Worm (Caenorhabditis elegans) whole organism, late embryonic: ENCODE results near the gene K08H2.2.

Source experiments
- C08G9.2 ChIP-seq: sonication (generic microtip); optimal IDR thresholded peaks from 2 replicates; lab custom pipeline; 2016; ENCODE audit warnings: mild to moderate bottlenecking, missing genetic modification characterization, moderate library complexity, missing compliant biosample characterization
- C38D4.7 ChIP-seq: fragments of 200-800 bp; sonication (Bioruptor generic); optimal IDR thresholded peaks from 2 replicates; lab custom pipeline; 2018; ENCODE audit warnings: mild to moderate bottlenecking, missing genetic modification characterization, moderate library complexity, missing compliant biosample characterization
- T23F11.4 ChIP-seq: fragments of 200-800 bp; sonication (Bioruptor generic); optimal IDR thresholded peaks from 2 replicates; lab custom pipeline; 2018; ENCODE audit warnings: mild to moderate bottlenecking, missing genetic modification characterization, missing compliant biosample characterization
- ceh-18 ChIP-seq: sonication (generic microtip); optimal IDR thresholded peaks from 2 replicates; lab custom pipeline; 2016; ENCODE audit warnings: missing genetic modification characterization, missing compliant biosample characterization
- ceh-19 ChIP-seq: fragments of 200-800 bp; sonication (Bioruptor generic); optimal IDR thresholded peaks from 2 replicates; lab custom pipeline; 2018; ENCODE audit warnings: mild to moderate bottlenecking, missing genetic modification characterization, missing compliant biosample characterization
- ceh-2 ChIP-seq: sonication (generic microtip); optimal IDR thresholded peaks from 2 replicates; lab custom pipeline; 2016; ENCODE audit warnings: missing genotype, missing genetic modification characterization, missing compliant biosample characterization
- ceh-22 ChIP-seq: sonication (generic microtip); optimal IDR thresholded peaks from 2 replicates; lab custom pipeline; 2017; ENCODE audit warnings: missing biosample characterization, missing genetic modification characterization
- ceh-31 ChIP-seq: sonication (generic microtip); optimal IDR thresholded peaks from 2 replicates; lab custom pipeline; 2016; ENCODE audit warnings: missing genetic modification characterization, missing compliant biosample characterization
- ceh-34 ChIP-seq: sonication (generic microtip); optimal IDR thresholded peaks from 2 replicates; lab custom pipeline; 2016; ENCODE audit warnings: mild to moderate bottlenecking, missing genetic modification characterization, missing compliant biosample characterization
- ceh-48 ChIP-seq: sonication (generic microtip); optimal IDR thresholded peaks from 2 replicates; lab custom pipeline; 2016; ENCODE audit warnings: missing genetic modification characterization, inconsistent platforms, missing compliant biosample characterization
- ceh-6 ChIP-seq: fragments of 200-800 bp; sonication (Bioruptor generic); optimal IDR thresholded peaks from 2 replicates; lab custom pipeline; 2018; ENCODE audit warnings: mild to moderate bottlenecking, missing genetic modification characterization, missing compliant biosample characterization
- dve-1 ChIP-seq: sonication (generic microtip); optimal IDR thresholded peaks from 2 replicates; lab custom pipeline; 2017; ENCODE audit warnings: antibody characterized with exemption, mild to moderate bottlenecking, missing genetic modification characterization, missing compliant biosample characterization
- elt-2 ChIP-seq: sonication (generic microtip); optimal IDR thresholded peaks from 2 replicates; lab custom pipeline; 2016; ENCODE audit warnings: missing genetic modification reagents, missing genetic modification characterization, missing compliant biosample characterization
- elt-4 ChIP-seq: sonication (generic microtip); optimal IDR thresholded peaks from 2 replicates; lab custom pipeline; 2016; ENCODE audit warnings: missing genetic modification characterization, missing compliant biosample characterization
- eyg-1 ChIP-seq: sonication (generic microtip); optimal IDR thresholded peaks from 2 replicates; lab custom pipeline; 2016; ENCODE audit warnings: missing genotype, missing genetic modification characterization, missing compliant biosample characterization
- fax-1 ChIP-seq: sonication (generic microtip); optimal IDR thresholded peaks from 2 replicates; lab custom pipeline; 2016; ENCODE audit warnings: missing genotype, missing genetic modification characterization, missing compliant biosample characterization
- fkh-10 ChIP-seq: fragments of 150-350 bp; optimal IDR thresholded peaks from 2 replicates; lab custom pipeline; 2014; ENCODE audit warnings: missing biosample characterization, missing genetic modification reagents, missing genetic modification characterization
- fkh-6 ChIP-seq: sonication (generic microtip); optimal IDR thresholded peaks from 2 replicates; lab custom pipeline; 2016; ENCODE audit warnings: missing genetic modification characterization, missing compliant biosample characterization
- gmeb-2 ChIP-seq: sonication (generic microtip); optimal IDR thresholded peaks from 2 replicates; lab custom pipeline; 2016; ENCODE audit warnings: missing genetic modification characterization, inconsistent platforms, missing compliant biosample characterization
- hlh-30 ChIP-seq: sonication (generic microtip); optimal IDR thresholded peaks from 2 replicates; lab custom pipeline; 2017; ENCODE audit warnings: antibody characterized with exemption, missing genetic modification characterization, missing compliant biosample characterization; ENCODE audit not compliant: insufficient read depth
- hlh-6 ChIP-seq: sonication (generic microtip); optimal IDR thresholded peaks from 2 replicates; lab custom pipeline; 2016; ENCODE audit warnings: missing genotype, missing genetic modification characterization, missing compliant biosample characterization
- hlh-8 ChIP-seq: sonication (generic microtip); optimal IDR thresholded peaks from 2 replicates; lab custom pipeline; 2016; ENCODE audit warnings: missing genotype, missing genetic modification characterization, missing compliant biosample characterization
- lim-6 ChIP-seq: sonication (generic microtip); optimal IDR thresholded peaks from 2 replicates; lab custom pipeline; 2016; ENCODE audit warnings: missing genetic modification characterization, missing compliant biosample characterization
- lin-11 ChIP-seq: fragments of 200-800 bp; sonication (Bioruptor generic); optimal IDR thresholded peaks from 2 replicates; lab custom pipeline; 2018; ENCODE audit warnings: mild to moderate bottlenecking, missing genetic modification characterization, missing compliant biosample characterization
- mec-3 ChIP-seq: sonication (generic microtip); optimal IDR thresholded peaks from 2 replicates; lab custom pipeline; 2016; ENCODE audit warnings: borderline replicate concordance, missing genetic modification characterization, missing compliant biosample characterization
- nfya-1 ChIP-seq: sonication (generic microtip); optimal IDR thresholded peaks from 2 replicates; lab custom pipeline; 2017; ENCODE audit warnings: missing genetic modification characterization, mild to moderate bottlenecking, missing compliant biosample characterization, antibody characterized with exemption, moderate library complexity
- nhr-11 ChIP-seq: fragments of 150-350 bp; optimal IDR thresholded peaks from 2 replicates; lab custom pipeline; 2014; ENCODE audit warnings: missing biosample characterization, missing genetic modification characterization
- nhr-232 ChIP-seq: sonication (generic microtip); optimal IDR thresholded peaks from 2 replicates; lab custom pipeline; 2016; ENCODE audit warnings: missing genetic modification characterization, missing compliant biosample characterization
- npax-4 ChIP-seq: sonication (generic microtip); optimal IDR thresholded peaks from 2 replicates; lab custom pipeline; 2016; ENCODE audit warnings: missing genetic modification characterization, missing compliant biosample characterization
- odd-2 ChIP-seq: sonication (generic microtip); optimal IDR thresholded peaks from 2 replicates; lab custom pipeline; 2017; ENCODE audit warnings: antibody characterized with exemption, mild to moderate bottlenecking, missing genetic modification characterization, missing compliant biosample characterization
- pag-3 ChIP-seq: sonication (generic microtip); optimal IDR thresholded peaks from 2 replicates; lab custom pipeline; 2016; ENCODE audit warnings: missing compliant biosample characterization, missing genetic modification characterization, borderline replicate concordance
- pat-9 ChIP-seq: fragments of 200-800 bp; sonication (Bioruptor generic); optimal IDR thresholded peaks from 2 replicates; lab custom pipeline; 2018; ENCODE audit warnings: mild to moderate bottlenecking, missing genetic modification characterization, moderate library complexity, missing compliant biosample characterization
- pha-2 ChIP-seq: sonication (generic microtip); optimal IDR thresholded peaks from 2 replicates; lab custom pipeline; 2017; ENCODE audit warnings: mild to moderate bottlenecking, missing genetic modification characterization, missing compliant biosample characterization
- pros-1 ChIP-seq: fragments of 150-350 bp; optimal IDR thresholded peaks from 2 replicates; lab custom pipeline; 2014; ENCODE audit warnings: missing biosample characterization, missing genetic modification reagents, missing genetic modification characterization
- sdc-2 ChIP-seq: sonication (generic microtip); optimal IDR thresholded peaks from 2 replicates; lab custom pipeline; 2016; ENCODE audit warnings: missing genotype, missing genetic modification characterization, missing compliant biosample characterization
- sox-2 ChIP-seq: fragments of 200-800 bp; sonication (Bioruptor generic); IDR thresholded peaks from 2 replicates; pipeline ENCODE4 v1.3.6; 2022; ENCODE audit warnings: missing genetic modification reagents, missing genetic modification characterization, missing compliant biosample characterization
- sox-4 ChIP-seq: sonication (generic microtip); optimal IDR thresholded peaks from 2 replicates; lab custom pipeline; 2017; ENCODE audit warnings: mild to moderate bottlenecking, missing genetic modification characterization, inconsistent platforms, missing compliant biosample characterization
- syd-9 ChIP-seq: sonication (generic microtip); optimal IDR thresholded peaks from 2 replicates; lab custom pipeline; 2016; ENCODE audit warnings: mild to moderate bottlenecking, missing genetic modification characterization, moderate library complexity, missing compliant biosample characterization
- tbx-2 ChIP-seq: sonication (generic microtip); optimal IDR thresholded peaks from 2 replicates; lab custom pipeline; 2016; ENCODE audit warnings: missing genetic modification characterization, missing compliant biosample characterization
- tbx-7 ChIP-seq: sonication (generic microtip); optimal IDR thresholded peaks from 2 replicates; lab custom pipeline; 2016; ENCODE audit warnings: missing genotype, missing genetic modification characterization, missing compliant biosample characterization
- unc-42 ChIP-seq: sonication (generic microtip); optimal IDR thresholded peaks from 2 replicates; lab custom pipeline; 2016; ENCODE audit warnings: missing genotype, missing genetic modification characterization, missing compliant biosample characterization
- unc-55 ChIP-seq: sonication (generic microtip); optimal IDR thresholded peaks from 2 replicates; lab custom pipeline; 2017; ENCODE audit warnings: missing biosample characterization, missing genetic modification reagents, missing genetic modification characterization
- unc-86 ChIP-seq: sonication (generic microtip); optimal IDR thresholded peaks from 2 replicates; lab custom pipeline; 2016; ENCODE audit warnings: missing genetic modification characterization, missing compliant biosample characterization
- zip-5 ChIP-seq: sonication (generic microtip); optimal IDR thresholded peaks from 2 replicates; lab custom pipeline; 2016; ENCODE audit warnings: missing genetic modification characterization, missing compliant biosample characterization

The K08H2.2 gene

DNA sequence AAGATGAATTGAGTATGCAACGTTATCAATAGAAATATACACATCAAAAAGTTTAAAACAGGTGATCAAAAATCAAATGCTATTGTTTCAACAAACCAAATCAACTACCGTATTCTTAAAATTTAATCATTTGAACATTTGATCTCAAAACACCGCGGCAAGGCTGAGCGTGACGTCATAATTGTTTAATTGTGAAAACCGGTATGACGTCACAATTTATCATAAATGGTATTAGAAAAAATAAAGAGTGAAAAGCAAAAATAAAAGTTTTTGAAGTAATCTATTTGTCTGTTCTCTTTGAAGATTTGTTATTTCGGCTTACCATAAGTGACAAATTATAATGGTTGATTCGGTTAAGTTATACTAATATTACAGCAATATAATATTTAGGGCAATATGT lies 7.0 kb downstream of the K08H2.2 start:
- TF ChIP-seq nhr-232 (no peak), fax-1 (tag; lab: Kevin White, UChicago) (no peak), pha-2 (tag; lab: Kevin White, UChicago) (no peak), nhr-11 (tag; lab: Kevin White, UChicago) (no peak), hlh-6 (no peak), mec-3 (tag; lab: Kevin White, UChicago) (no peak), tbx-2 (tag; lab: Kevin White, UChicago) (no peak), ceh-34 (no peak), lim-6 (tag; lab: Kevin White, UChicago) (no peak), tbx-7 (tag; lab: Kevin White, UChicago) (no peak), pros-1 (tag; lab: Kevin White, UChicago) (no peak), unc-42 (tag; lab: Kevin White, UChicago) (no peak), C38D4.7 (no peak), fkh-6 (tag; lab: Kevin White, UChicago) (no peak), ceh-18 (tag; lab: Kevin White, UChicago) (no peak), sox-4 (tag; lab: Kevin White, UChicago) (no peak)

DNA sequence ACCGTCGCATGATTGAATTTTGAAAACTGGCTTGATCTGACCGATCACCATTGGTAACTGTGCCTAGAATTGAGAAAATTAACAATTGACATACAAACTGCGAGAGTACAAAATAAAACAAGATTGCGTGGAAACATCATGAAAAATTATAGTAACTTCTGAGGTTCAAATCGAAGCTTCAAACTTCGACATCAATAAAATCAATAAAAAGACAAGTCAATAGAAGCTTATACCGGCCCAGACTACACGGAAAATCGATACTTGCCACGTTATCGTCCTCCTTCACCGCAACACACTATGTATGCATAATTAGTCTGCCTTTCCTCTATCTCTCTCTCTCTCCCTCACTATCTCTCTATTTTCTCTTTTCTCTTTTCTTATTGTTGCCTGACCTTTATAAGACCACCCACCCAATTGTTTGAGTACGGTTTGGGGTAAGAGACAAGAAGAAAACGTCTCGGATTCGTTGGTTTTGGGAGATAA lies 8.1 kb downstream of the K08H2.2 start, which contains the start of gene skr-21:
Gene skr-21 (minus strand): TSS at position 51 of the 483 bp plus-strand sequence.
- TF ChIP-seq gmeb-2 (tag; lab: Kevin White, UChicago) (no peak), elt-4 (tag; lab: Kevin White, UChicago) (no peak), ceh-22 (tag; lab: Kevin White, UChicago) (no peak), elt-2 (tag; lab: Kevin White, UChicago) (peak; percentile 35), fkh-6 (tag; lab: Kevin White, UChicago) (no peak), unc-86 (no peak), pha-2 (tag; lab: Kevin White, UChicago) (no peak), T23F11.4 (GFP tag; lab: Kevin White, UChicago) (no peak), nfya-1 (tag; lab: Kevin White, UChicago) (peak; percentile 45), tbx-2 (tag; lab: Kevin White, UChicago) (peak; percentile 40), ceh-6 (GFP tag; lab: Kevin White, UChicago) (no peak), ceh-31 (tag; lab: Kevin White, UChicago) (peak; percentile 9), ceh-2 (tag; lab: Kevin White, UChicago) (no peak), sox-2 (GFP tag; lab: Robert Waterston, UW) (peak; percentile 45), pros-1 (tag; lab: Kevin White, UChicago) (no peak), fkh-10 (GFP tag; lab: Kevin White, UChicago) (no peak), pat-9 (no peak), ceh-48 (peak; percentile 73), hlh-8 (no peak)

DNA sequence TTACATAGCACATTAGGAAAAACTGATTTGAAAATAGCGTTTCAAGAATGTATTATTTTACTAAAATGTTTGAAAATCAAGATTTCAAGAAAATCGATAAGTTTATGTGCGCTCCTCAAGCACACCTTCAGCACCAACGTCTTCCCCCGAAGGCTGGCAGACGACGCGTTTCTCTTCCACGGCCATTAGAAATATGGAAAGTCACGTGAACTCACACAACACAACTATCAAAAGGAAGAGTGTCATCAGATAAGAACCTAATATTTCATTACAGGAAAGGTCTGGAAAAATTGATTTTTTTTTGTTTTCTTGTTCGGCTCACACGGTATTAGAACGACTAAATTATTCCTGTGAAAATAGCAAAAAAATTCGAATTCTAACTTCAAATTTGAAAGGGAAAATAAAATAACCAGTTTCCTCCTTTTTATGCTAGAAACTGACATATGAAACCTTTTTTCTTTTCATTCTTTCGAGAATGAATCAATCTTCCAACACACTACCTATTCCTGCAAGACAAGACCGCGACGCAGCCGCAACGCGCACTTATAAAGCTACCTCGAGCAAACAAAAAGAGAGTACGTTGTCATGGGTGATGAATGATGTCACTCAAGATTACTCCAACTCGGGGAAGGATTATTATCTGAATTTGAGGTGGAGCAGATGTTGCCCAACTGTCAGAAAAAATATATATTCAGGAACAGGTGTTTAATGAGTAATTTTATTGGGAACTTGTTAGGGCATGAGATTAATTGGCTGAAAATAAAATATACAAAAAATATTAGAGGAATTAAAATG lies 9.5 kb downstream of the K08H2.2 start:
- no peak for TF ChIP-seq nhr-11 (tag; lab: Kevin White, UChicago)
- no peak for TF ChIP-seq dve-1 (tag; lab: Kevin White, UChicago)
- no peak for TF ChIP-seq unc-55
- peak; percentile 36 for TF ChIP-seq ceh-2 (tag; lab: Kevin White, UChicago)
- TF ChIP-seq zip-5 (tag; lab: Kevin White, UChicago): no peak
- TF ChIP-seq fkh-6 (tag; lab: Kevin White, UChicago): no peak
- TF ChIP-seq ceh-34: no peak
- no peak for TF ChIP-seq C08G9.2
- TF ChIP-seq syd-9: no peak
- no peak for TF ChIP-seq eyg-1 (tag; lab: Kevin White, UChicago)
- peak; percentile 11 for TF ChIP-seq ceh-22 (tag; lab: Kevin White, UChicago)
- TF ChIP-seq ceh-19 (GFP tag; lab: Kevin White, UChicago): peak; percentile 23
- TF ChIP-seq hlh-30 (tag; lab: Kevin White, UChicago): peak; percentile 80
- TF ChIP-seq odd-2 (tag; lab: Kevin White, UChicago): no peak
- TF ChIP-seq ceh-31 (tag; lab: Kevin White, UChicago): peak; percentile 7
- TF ChIP-seq tbx-7 (tag; lab: Kevin White, UChicago): no peak
- peak; percentile 52 for TF ChIP-seq ceh-48
- TF ChIP-seq npax-4: no peak
- TF ChIP-seq sdc-2 (tag; lab: Kevin White, UChicago): no peak
- TF ChIP-seq gmeb-2 (tag; lab: Kevin White, UChicago): no peak
- TF ChIP-seq lim-6 (tag; lab: Kevin White, UChicago): no peak
- no peak for TF ChIP-seq pag-3 (tag; lab: Kevin White, UChicago)
- TF ChIP-seq elt-2 (tag; lab: Kevin White, UChicago): peak; percentile 32
- TF ChIP-seq ceh-18 (tag; lab: Kevin White, UChicago): no peak
- TF ChIP-seq lin-11 (tag; lab: Kevin White, UChicago): no peak
- TF ChIP-seq unc-42 (tag; lab: Kevin White, UChicago): no peak
- no peak for TF ChIP-seq nhr-232
